Comparison of ENCODE assay signal across 1 fruit fly cellular context in genomic region chr3L:4474946-4475470, dm6.
TF ChIP-seq lines count a peak whose summit lies in the region.

No protein-coding gene starts in this region.

TF ChIP-seq in whole organism, embryonic, 481 proteins besides CTCF, POLR2A, EP300 and RAD21 (continued from another document and continues in another):
- TF ChIP-seq jumu (GFP tag; optimal IDR thresholded peaks at IDR 0.05; lab: Kevin White, UChicago) (no peak), phol (tag; optimal IDR thresholded peaks at IDR 0.05; lab: Kevin White, UChicago) (peak; percentile 75), CG15269 (tag; optimal IDR thresholded peaks at IDR 0.05; lab: Kevin White, UChicago) (peak; percentile 79), CG14050 (GFP tag; IDR thresholded peaks at IDR 0.05; lab: Robert Waterston, UW) (peak; percentile 63), CG12942 (GFP tag; optimal IDR thresholded peaks at IDR 0.05; lab: Kevin White, UChicago) (peak; percentile 58), az2 (GFP tag; optimal IDR thresholded peaks at IDR 0.05; lab: Kevin White, UChicago) (peak; percentile 73), Hr39 (optimal IDR thresholded peaks at IDR 0.05; lab: Kevin White, UChicago) (no peak), NC2α (GFP tag; optimal IDR thresholded peaks at IDR 0.05; lab: Kevin White, UChicago) (no peak), CG2678 (tag; optimal IDR thresholded peaks at IDR 0.05; lab: Kevin White, UChicago) (peak; percentile 71), ftz-f1 (GFP tag; optimal IDR thresholded peaks at IDR 0.05; lab: Kevin White, UChicago) (no peak), Optix (GFP tag; IDR thresholded peaks at IDR 0.05; lab: Robert Waterston, UW) (no peak), CG7963 (GFP tag; IDR thresholded peaks at IDR 0.05; lab: Robert Waterston, UW; ENCODE audit: partially characterized antibody) (no peak), CG16863 (GFP tag; optimal IDR thresholded peaks at IDR 0.05; lab: Kevin White, UChicago) (peak; percentile 53), CG8478 (optimal IDR thresholded peaks at IDR 0.05; lab: Kevin White, UChicago) (no peak), CG13123 (GFP tag; optimal IDR thresholded peaks at IDR 0.05; lab: Kevin White, UChicago) (peak; percentile 47), CG9876 (GFP tag; optimal IDR thresholded peaks at IDR 0.05; lab: Kevin White, UChicago) (peak; percentile 40), pfk (GFP tag; optimal IDR thresholded peaks at IDR 0.05; lab: Kevin White, UChicago) (peak; percentile 79), bowl (GFP tag; IDR thresholded peaks at IDR 0.05; lab: Robert Waterston, UW) (peak; percentile 42; the same call in 1 of the 2 replicates), CG30403 (GFP tag; optimal IDR thresholded peaks at IDR 0.05; lab: Kevin White, UChicago) (peak; percentile 14), CG18011 (GFP tag; optimal IDR thresholded peaks at IDR 0.05; lab: Kevin White, UChicago) (peak; percentile 83), repo (GFP tag; optimal IDR thresholded peaks at IDR 0.05; lab: Kevin White, UChicago) (peak; percentile 65), CG7556 (GFP tag; optimal IDR thresholded peaks at IDR 0.05; lab: Kevin White, UChicago) (peak; percentile 59), CG18262 (tag; optimal IDR thresholded peaks at IDR 0.05; lab: Kevin White, UChicago) (no peak), Dref (GFP tag; IDR thresholded peaks at IDR 0.05; lab: Robert Waterston, UW) (no peak), Lhr (GFP tag; optimal IDR thresholded peaks at IDR 0.05; lab: Kevin White, UChicago) (peak; percentile 78), ssp (GFP tag; IDR thresholded peaks at IDR 0.05; lab: Robert Waterston, UW) (no peak), gcm (GFP tag; optimal IDR thresholded peaks at IDR 0.05; lab: Kevin White, UChicago) (no peak), inv (GFP tag; IDR thresholded peaks at IDR 0.05; lab: Robert Waterston, UW; ENCODE audit: partially characterized antibody) (no peak), corto (GFP tag; optimal IDR thresholded peaks at IDR 0.05; lab: Kevin White, UChicago) (no peak), CG6765 (GFP tag; optimal IDR thresholded peaks at IDR 0.05; lab: Kevin White, UChicago) (peak; percentile 98), CG17829 (tag; optimal IDR thresholded peaks at IDR 0.05; lab: Kevin White, UChicago) (no peak), CG16815 (GFP tag; optimal IDR thresholded peaks at IDR 0.05; lab: Kevin White, UChicago) (no peak), HLH3B (GFP tag; IDR thresholded peaks at IDR 0.05; lab: Robert Waterston, UW) (peak; percentile 40; the same call in 1 of the 2 replicates), CG32767 (GFP tag; IDR thresholded peaks at IDR 0.05; lab: Robert Waterston, UW) (peak; percentile 35; the same call in 1 of the 2 replicates), chn (GFP tag; optimal IDR thresholded peaks at IDR 0.05; lab: Kevin White, UChicago) (peak; percentile 50), Oaz (GFP tag; IDR thresholded peaks at IDR 0.05; lab: Robert Waterston, UW) (no peak), insv (GFP tag; optimal IDR thresholded peaks at IDR 0.05; lab: Kevin White, UChicago) (peak in 1 of 2 experiments; percentile 74), Vsx1 (GFP tag; optimal IDR thresholded peaks at IDR 0.05; lab: Kevin White, UChicago) (peak; percentile 91), CG18619 (GFP tag; optimal IDR thresholded peaks at IDR 0.05; lab: Kevin White, UChicago) (peak; percentile 85), Meics (GFP tag; optimal IDR thresholded peaks at IDR 0.05; lab: Kevin White, UChicago) (peak; percentile 93), sob (GFP tag; IDR thresholded peaks at IDR 0.05; lab: Robert Waterston, UW) (peak; percentile 80), sc (optimal IDR thresholded peaks at IDR 0.05; lab: Kevin White, UChicago) (no peak), sc (GFP tag; optimal IDR thresholded peaks at IDR 0.05; lab: Kevin White, UChicago) (peak; percentile 66), sisA (GFP tag; IDR thresholded peaks at IDR 0.05; lab: Robert Waterston, UW) (no peak), CG3838 (GFP tag; optimal IDR thresholded peaks at IDR 0.05; lab: Kevin White, UChicago) (peak; percentile 56), fd96Cb (tag; optimal IDR thresholded peaks at IDR 0.05; lab: Kevin White, UChicago) (peak; percentile 14), CG9437 (GFP tag; optimal IDR thresholded peaks at IDR 0.05; lab: Kevin White, UChicago) (peak; percentile 72), CG12219 (GFP tag; optimal IDR thresholded peaks at IDR 0.05; lab: Kevin White, UChicago) (peak; percentile 92), CG11247 (GFP tag; IDR thresholded peaks at IDR 0.05; lab: Robert Waterston, UW) (peak; percentile 62), CG9727 (GFP tag; optimal IDR thresholded peaks at IDR 0.05; lab: Kevin White, UChicago) (peak; percentile 68), CG2129 (GFP tag; IDR thresholded peaks at IDR 0.05; lab: Robert Waterston, UW; ENCODE audit: partially characterized antibody) (no peak), hkb (optimal IDR thresholded peaks at IDR 0.05; lab: Kevin White, UChicago) (no peak), hkb (GFP tag; IDR thresholded peaks at IDR 0.05; lab: Robert Waterston, UW) (peak; percentile 92), CG16779 (GFP tag; IDR thresholded peaks at IDR 0.05; lab: Robert Waterston, UW) (0 out of 2 replicates have a peak, but pooled peaks have one; percentile 34), tgo (GFP tag; IDR thresholded peaks at IDR 0.05; lab: Robert Waterston, UW) (no peak), sima (GFP tag; optimal IDR thresholded peaks at IDR 0.05; lab: Kevin White, UChicago) (peak; percentile 66), D19A (tag; optimal IDR thresholded peaks at IDR 0.05; lab: Kevin White, UChicago) (no peak), gsb (GFP tag; IDR thresholded peaks at IDR 0.05; lab: Robert Waterston, UW) (0 out of 2 replicates have a peak, but pooled peaks have one; percentile 22), TFAM (GFP tag; optimal IDR thresholded peaks at IDR 0.05; lab: Kevin White, UChicago) (peak; percentile 46), HLH54F (GFP tag; optimal IDR thresholded peaks at IDR 0.05; lab: Kevin White, UChicago) (peak; percentile 14), abd-A (tag; optimal IDR thresholded peaks at IDR 0.05; lab: Kevin White, UChicago) (peak; percentile 84), sim (GFP tag; IDR thresholded peaks at IDR 0.05; lab: Robert Waterston, UW) (0 out of 2 replicates have a peak, but pooled peaks have one; percentile 49), ash1 (GFP tag; optimal IDR thresholded peaks at IDR 0.05; lab: Kevin White, UChicago) (peak; percentile 77), z (GFP tag; IDR thresholded peaks at IDR 0.05; lab: Robert Waterston, UW) (0 out of 3 replicates have a peak, but pooled peaks have one; percentile 30), cg (GFP tag; optimal IDR thresholded peaks at IDR 0.05; lab: Kevin White, UChicago) (no peak), caup (GFP tag; optimal IDR thresholded peaks at IDR 0.05; lab: Kevin White, UChicago; ENCODE audit: severe bottlenecking) (peak; percentile 97), hbn (GFP tag; IDR thresholded peaks at IDR 0.05; lab: Robert Waterston, UW; ENCODE audit: partially characterized antibody) (no peak), B-H2 (GFP tag; optimal IDR thresholded peaks at IDR 0.05; lab: Kevin White, UChicago) (peak; percentile 92), pb (GFP tag; optimal IDR thresholded peaks at IDR 0.05; lab: Kevin White, UChicago) (peak; percentile 63), Stat92E (GFP tag; optimal IDR thresholded peaks at IDR 0.05; lab: Kevin White, UChicago) (no peak), CG14710 (tag; optimal IDR thresholded peaks at IDR 0.05; lab: Kevin White, UChicago) (no peak), CG10267 (tag; optimal IDR thresholded peaks at IDR 0.05; lab: Kevin White, UChicago) (peak; percentile 75), slou (GFP tag; optimal IDR thresholded peaks at IDR 0.05; lab: Kevin White, UChicago) (peak; percentile 34), Asciz (GFP tag; optimal IDR thresholded peaks at IDR 0.05; lab: Kevin White, UChicago) (peak; percentile 95), CG17912 (GFP tag; optimal IDR thresholded peaks at IDR 0.05; lab: Kevin White, UChicago) (peak; percentile 98), CG32772 (GFP tag; IDR thresholded peaks at IDR 0.05; lab: Robert Waterston, UW) (0 out of 2 replicates have a peak, but pooled peaks have one; percentile 11), wor (GFP tag; IDR thresholded peaks at IDR 0.05; lab: Robert Waterston, UW) (no peak), Camta (GFP tag; optimal IDR thresholded peaks at IDR 0.05; lab: Kevin White, UChicago) (peak; percentile 79), CG5245 (GFP tag; optimal IDR thresholded peaks at IDR 0.05; lab: Kevin White, UChicago) (peak; percentile 69), Antp (GFP tag; optimal IDR thresholded peaks at IDR 0.05; lab: Kevin White, UChicago) (no peak), emc (GFP tag; optimal IDR thresholded peaks at IDR 0.05; lab: Kevin White, UChicago) (peak; percentile 55), CG1832 (GFP tag; optimal IDR thresholded peaks at IDR 0.05; lab: Kevin White, UChicago) (no peak), grau (tag; optimal IDR thresholded peaks at IDR 0.05; lab: Kevin White, UChicago) (peak; percentile 69), CG1603 (tag; optimal IDR thresholded peaks at IDR 0.05; lab: Kevin White, UChicago) (peak; percentile 77), CG11695 (GFP tag; IDR thresholded peaks at IDR 0.05; lab: Robert Waterston, UW) (0 out of 3 replicates have a peak, but pooled peaks have one; percentile 44), CG10543 (GFP tag; optimal IDR thresholded peaks at IDR 0.05; lab: Kevin White, UChicago) (peak; percentile 85), so (GFP tag; IDR thresholded peaks at IDR 0.05; lab: Robert Waterston, UW) (0 out of 3 replicates have a peak, but pooled peaks have one; percentile 77), aop (GFP tag; IDR thresholded peaks at IDR 0.05; lab: Robert Waterston, UW) (no peak), pzg (GFP tag; optimal IDR thresholded peaks at IDR 0.05; lab: Kevin White, UChicago) (no peak), CG18764 (GFP tag; optimal IDR thresholded peaks at IDR 0.05; lab: Kevin White, UChicago) (peak; percentile 77), CG5953 (GFP tag; IDR thresholded peaks at IDR 0.05; lab: Robert Waterston, UW) (peak; percentile 81), hb (GFP tag; IDR thresholded peaks at IDR 0.05; lab: Robert Waterston, UW; ENCODE audit: partially characterized antibody) (no peak), sd (tag; optimal IDR thresholded peaks at IDR 0.05; lab: Kevin White, UChicago) (peak; percentile 0), CG13624 (GFP tag; optimal IDR thresholded peaks at IDR 0.05; lab: Kevin White, UChicago) (peak; percentile 73), knrl (GFP tag; IDR thresholded peaks at IDR 0.05; lab: Robert Waterston, UW; ENCODE audit: partially characterized antibody) (no peak), eyg (GFP tag; optimal IDR thresholded peaks at IDR 0.05; lab: Kevin White, UChicago) (peak; percentile 72), CG8388 (GFP tag; optimal IDR thresholded peaks at IDR 0.05; lab: Kevin White, UChicago) (peak; percentile 77), CG10654 (GFP tag; optimal IDR thresholded peaks at IDR 0.05; lab: Kevin White, UChicago) (peak; percentile 74), MESR4 (GFP tag; optimal IDR thresholded peaks at IDR 0.05; lab: Kevin White, UChicago) (peak; percentile 57), Atf-2 (GFP tag; optimal IDR thresholded peaks at IDR 0.05; lab: Kevin White, UChicago) (no peak), CG4707 (GFP tag; optimal IDR thresholded peaks at IDR 0.05; lab: Kevin White, UChicago) (peak; percentile 94), Ets65A (GFP tag; lab: Kevin White, UChicago) (no peak), CG2120 (GFP tag; optimal IDR thresholded peaks at IDR 0.05; lab: Kevin White, UChicago) (peak; percentile 16), Mes4 (GFP tag; optimal IDR thresholded peaks at IDR 0.05; lab: Kevin White, UChicago) (peak; percentile 76), eve (GFP tag; optimal IDR thresholded peaks at IDR 0.05; lab: Kevin White, UChicago) (peak in 1 of 2 experiments; percentile 62), CG32532 (GFP tag; IDR thresholded peaks at IDR 0.05; lab: Robert Waterston, UW) (peak; percentile 82), CG13287 (GFP tag; IDR thresholded peaks at IDR 0.05; lab: Robert Waterston, UW; ENCODE audit: partially characterized antibody) (peak; percentile 29; the same call in 1 of the 2 replicates), Deaf1 (tag; optimal IDR thresholded peaks at IDR 0.05; lab: Kevin White, UChicago) (no peak), CG4282 (GFP tag; optimal IDR thresholded peaks at IDR 0.05; lab: Kevin White, UChicago) (no peak), chinmo (GFP tag; IDR thresholded peaks at IDR 0.05; lab: Robert Waterston, UW; ENCODE audit: partially characterized antibody) (no peak), CkIIα-i1 (GFP tag; IDR thresholded peaks at IDR 0.05; lab: Robert Waterston, UW) (no peak), HmgZ (tag; optimal IDR thresholded peaks at IDR 0.05; lab: Kevin White, UChicago) (peak; percentile 82), ro (GFP tag; IDR thresholded peaks at IDR 0.05; lab: Robert Waterston, UW) (no peak), tll (GFP tag; optimal IDR thresholded peaks at IDR 0.05; lab: Kevin White, UChicago) (no peak), CG12744 (GFP tag; optimal IDR thresholded peaks at IDR 0.05; lab: Kevin White, UChicago) (peak; percentile 91), Hey (tag; optimal IDR thresholded peaks at IDR 0.05; lab: Kevin White, UChicago) (peak; percentile 79), CG13775 (GFP tag; optimal IDR thresholded peaks at IDR 0.05; lab: Kevin White, UChicago) (peak; percentile 76), CG12769 (tag; optimal IDR thresholded peaks at IDR 0.05; lab: Kevin White, UChicago) (peak; percentile 55), HLHmδ (GFP tag; optimal IDR thresholded peaks at IDR 0.05; lab: Kevin White, UChicago) (peak; percentile 87), grn (GFP tag; optimal IDR thresholded peaks at IDR 0.05; lab: Kevin White, UChicago) (peak; percentile 71), dan (GFP tag; IDR thresholded peaks at IDR 0.05; lab: Robert Waterston, UW) (no peak), Hr78 (GFP tag; optimal IDR thresholded peaks at IDR 0.05; lab: Kevin White, UChicago) (no peak), tna (GFP tag; IDR thresholded peaks at IDR 0.05; lab: Robert Waterston, UW; ENCODE audit: partially characterized antibody) (no peak), E2f1 (GFP tag; IDR thresholded peaks at IDR 0.05; lab: Robert Waterston, UW) (peak; percentile 47; the same call in 1 of the 2 replicates), Atf3 (GFP tag; optimal IDR thresholded peaks at IDR 0.05; lab: Kevin White, UChicago) (peak; percentile 50), CG10959 (GFP tag; IDR thresholded peaks at IDR 0.05; lab: Robert Waterston, UW) (no peak), oc (tag; optimal IDR thresholded peaks at IDR 0.05; lab: Kevin White, UChicago) (peak; percentile 70), CG11085 (GFP tag; IDR thresholded peaks at IDR 0.05; lab: Robert Waterston, UW) (no peak; the same call in 1 of the 2 replicates), wek (GFP tag; optimal IDR thresholded peaks at IDR 0.05; lab: Kevin White, UChicago) (peak; percentile 89), PHDP (tag; optimal IDR thresholded peaks at IDR 0.05; lab: Kevin White, UChicago) (peak; percentile 93)
